Fruit fly (Drosophila melanogaster): ENCODE results near the gene CG6310.

CG6310 gene

dm6 chr3L:11074043-11074853, 4.6 kb upstream of the CG6310 start, which contains the start of the genes Pfdn2 and Noc1 (continued):
- peak; percentile 50 for TF ChIP-seq CG10209 (GFP tag; optimal IDR thresholded peaks at IDR 0.05)
- TF ChIP-seq Xbp1 (GFP tag; optimal IDR thresholded peaks at IDR 0.05) = peak; percentile 68
- TF ChIP-seq CG13775 (GFP tag; optimal IDR thresholded peaks at IDR 0.05) = peak; percentile 64
- no peak for TF ChIP-seq tup (GFP tag; optimal IDR thresholded peaks at IDR 0.05)
- no peak for TF ChIP-seq CG6175 (GFP tag; IDR thresholded peaks at IDR 0.05)
- peak; percentile 33 for TF ChIP-seq CG10979 (tag; optimal IDR thresholded peaks at IDR 0.05)
- TF ChIP-seq sug (tag; optimal IDR thresholded peaks at IDR 0.05) = peak; percentile 58
- TF ChIP-seq psq (GFP tag; optimal IDR thresholded peaks at IDR 0.05) = no peak
- TF ChIP-seq esg (GFP tag; conservative IDR thresholded peaks at IDR 0.05) = peak; percentile 44; the same call in 1 of the 2 replicates
- TF ChIP-seq wdn (GFP tag; IDR thresholded peaks at IDR 0.05) = peak; percentile 39; the same call in 1 of the 2 replicates
- TF ChIP-seq D19B (GFP tag; optimal IDR thresholded peaks at IDR 0.05) = peak; percentile 36
- TF ChIP-seq Chrac-16 (GFP tag; optimal IDR thresholded peaks at IDR 0.05) = peak; percentile 42
- TF ChIP-seq CG7357 (GFP tag; IDR thresholded peaks at IDR 0.05) = peak; percentile 49; the same call in 1 of the 3 replicates
- peak; percentile 69 for TF ChIP-seq gfzf (GFP tag; optimal IDR thresholded peaks at IDR 0.05)
- peak; percentile 15 for TF ChIP-seq pum (GFP tag; optimal IDR thresholded peaks at IDR 0.05)
- peak; percentile 87 for TF ChIP-seq row (GFP tag; IDR thresholded peaks at IDR 0.05)
- peak in 1 of 2 experiments; percentile 67 for TF ChIP-seq dpn (GFP tag; optimal IDR thresholded peaks at IDR 0.05)
- TF ChIP-seq CG11085 (GFP tag; IDR thresholded peaks at IDR 0.05) = no peak
- peak; percentile 42 for TF ChIP-seq phol (tag; optimal IDR thresholded peaks at IDR 0.05)
- TF ChIP-seq C15 (GFP tag; IDR thresholded peaks at IDR 0.05) = 0 out of 3 replicates have a peak, but pooled peaks have one; percentile 18
- peak; percentile 42; the same call in 1 of the 2 replicates for TF ChIP-seq E2f1 (GFP tag; IDR thresholded peaks at IDR 0.05)
- TF ChIP-seq CG4360 (GFP tag; IDR thresholded peaks at IDR 0.05) = no peak
- no peak for TF ChIP-seq tll (GFP tag; optimal IDR thresholded peaks at IDR 0.05)
- peak; percentile 52; the same call in 2 of the 3 replicates for TF ChIP-seq zfh1 (GFP tag; IDR thresholded peaks at IDR 0.05)
- TF ChIP-seq btn (GFP tag; optimal IDR thresholded peaks at IDR 0.05) = no peak
- TF ChIP-seq CG7372 (GFP tag; IDR thresholded peaks at IDR 0.05) = no peak
- TF ChIP-seq CG10462 (GFP tag; optimal IDR thresholded peaks at IDR 0.05) = peak; percentile 31
- TF ChIP-seq CG9817 (tag; optimal IDR thresholded peaks at IDR 0.05) = peak; percentile 56
- no peak for TF ChIP-seq Dref (GFP tag; IDR thresholded peaks at IDR 0.05)
- peak; percentile 6 for TF ChIP-seq CG15479 (GFP tag; optimal IDR thresholded peaks at IDR 0.05)
- peak; percentile 61 for TF ChIP-seq az2 (GFP tag; optimal IDR thresholded peaks at IDR 0.05)
- peak; percentile 47 for TF ChIP-seq Six4 (GFP tag; optimal IDR thresholded peaks at IDR 0.05)
- TF ChIP-seq pan (optimal IDR thresholded peaks at IDR 0.05) = no peak
- TF ChIP-seq pan (GFP tag; optimal IDR thresholded peaks at IDR 0.05 in 1 of 2, IDR thresholded peaks at IDR 0.05 in 1 of 2) = peak in 1 of 2 experiments; percentile 61
- peak; percentile 3 for TF ChIP-seq CG18619 (GFP tag; optimal IDR thresholded peaks at IDR 0.05)
- TF ChIP-seq Awh (GFP tag; IDR thresholded peaks at IDR 0.05) = 0 out of 2 replicates have a peak, but pooled peaks have one; percentile 15
- peak; percentile 41 for TF ChIP-seq fd96Cb (tag; optimal IDR thresholded peaks at IDR 0.05)
- peak; percentile 73 for TF ChIP-seq CG30403 (GFP tag; optimal IDR thresholded peaks at IDR 0.05)
- TF ChIP-seq CG8290 (GFP tag; optimal IDR thresholded peaks at IDR 0.05) = peak; percentile 57
- TF ChIP-seq CG8290 (tag; optimal IDR thresholded peaks at IDR 0.05) = no peak
- peak; percentile 54 for TF ChIP-seq CG30020 (tag; optimal IDR thresholded peaks at IDR 0.05)
- peak; percentile 31 for TF ChIP-seq CG9437 (GFP tag; optimal IDR thresholded peaks at IDR 0.05)
- peak; percentile 55 for TF ChIP-seq CG1602 (GFP tag; optimal IDR thresholded peaks at IDR 0.05)
- 0 out of 2 replicates have a peak, but pooled peaks have one; percentile 26 for TF ChIP-seq CG3847 (GFP tag; IDR thresholded peaks at IDR 0.05)
- no peak for TF ChIP-seq CG15514 (GFP tag; optimal IDR thresholded peaks at IDR 0.05)
- peak; percentile 55; the same call in 1 of the 3 replicates for TF ChIP-seq Aef1 (GFP tag; IDR thresholded peaks at IDR 0.05)
- peak; percentile 16 for TF ChIP-seq BEAF-32 (GFP tag; optimal IDR thresholded peaks at IDR 0.05)
- no peak for TF ChIP-seq zf30C (GFP tag; optimal IDR thresholded peaks at IDR 0.05)
- peak in 1 of 3 experiments; percentile 61 for TF ChIP-seq lola (GFP tag; optimal IDR thresholded peaks at IDR 0.05)
